Fruit fly (Drosophila melanogaster): ENCODE data around the gene Nprl3.
A peak's percentile ranks its signal among the peaks of the same experiment; 100 is the strongest.

The Nprl3 gene

dm6 chr3L:14025736-14026135, 24.1 kb upstream of the Nprl3 start:
- TF ChIP-seq CG8301 (tag; optimal IDR thresholded peaks at IDR 0.05) (no peak), EcR (GFP tag; optimal IDR thresholded peaks at IDR 0.05) (no peak), CG34367 (tag; optimal IDR thresholded peaks at IDR 0.05) (no peak), fd96Ca (GFP tag; IDR thresholded peaks at IDR 0.05) (no peak), Pif1A (GFP tag; optimal IDR thresholded peaks at IDR 0.05) (no peak)

dm6 chr3L:14006704-14007126, 5.0 kb upstream of the Nprl3 start:
- TF ChIP-seq Pif1B (GFP tag; optimal IDR thresholded peaks at IDR 0.05) = no peak
- TF ChIP-seq Ets98B (GFP tag; IDR thresholded peaks at IDR 0.05) = peak; percentile 15
- TF ChIP-seq CG12605 (GFP tag; IDR thresholded peaks at IDR 0.05) = 0 out of 2 replicates have a peak, but pooled peaks have one; percentile 8
- no peak for TF ChIP-seq rn (GFP tag; IDR thresholded peaks at IDR 0.05)
- no peak for TF ChIP-seq EcR (GFP tag; optimal IDR thresholded peaks at IDR 0.05)
- no peak for TF ChIP-seq CG34367 (tag; optimal IDR thresholded peaks at IDR 0.05)
- TF ChIP-seq CG17806 (tag; optimal IDR thresholded peaks at IDR 0.05) = no peak
- TF ChIP-seq CG10348 (GFP tag; IDR thresholded peaks at IDR 0.05) = no peak
- TF ChIP-seq CG4496 (GFP tag; IDR thresholded peaks at IDR 0.05) = no peak; the same call in 2 of the 3 replicates
- no peak for TF ChIP-seq Snoo (tag; optimal IDR thresholded peaks at IDR 0.05)
- TF ChIP-seq CG9948 (tag; optimal IDR thresholded peaks at IDR 0.05) = no peak

- TF ChIP-seq CG12605 (GFP tag; IDR thresholded peaks at IDR 0.05) = no peak; the same call in 1 of the 2 replicates
- peak; percentile 19; the same call in 1 of the 3 replicates for TF ChIP-seq CG4496 (GFP tag; IDR thresholded peaks at IDR 0.05)
These were observed 4.1 kb upstream of the Nprl3 start for dm6 chr3L:14005627-14006287.

- peak; percentile 96 for TF ChIP-seq CG34367 (tag; optimal IDR thresholded peaks at IDR 0.05)
- peak; percentile 98 for TF ChIP-seq Pif1B (GFP tag; optimal IDR thresholded peaks at IDR 0.05)
- peak; percentile 48 for TF ChIP-seq EcR (GFP tag; optimal IDR thresholded peaks at IDR 0.05)
- TF ChIP-seq fd96Ca (GFP tag; IDR thresholded peaks at IDR 0.05) = peak; percentile 100
- TF ChIP-seq CG4496 (GFP tag; IDR thresholded peaks at IDR 0.05) = peak; percentile 99
- peak; percentile 98 for TF ChIP-seq CG8301 (tag; optimal IDR thresholded peaks at IDR 0.05)
- TF ChIP-seq Pif1A (GFP tag; optimal IDR thresholded peaks at IDR 0.05) = peak; percentile 98
- TF ChIP-seq CG10348 (GFP tag; IDR thresholded peaks at IDR 0.05) = peak; percentile 98
- peak; percentile 96 for TF ChIP-seq Snoo (tag; optimal IDR thresholded peaks at IDR 0.05)
- TF ChIP-seq CG13204 (GFP tag; optimal IDR thresholded peaks at IDR 0.05) = peak; percentile 93
- TF ChIP-seq CG14655 (GFP tag; optimal IDR thresholded peaks at IDR 0.05) = peak; percentile 98
- peak; percentile 97 for TF ChIP-seq CG9948 (tag; optimal IDR thresholded peaks at IDR 0.05)
- peak; percentile 97 for TF ChIP-seq rn (GFP tag; IDR thresholded peaks at IDR 0.05)
- peak; percentile 97 for TF ChIP-seq CG8159 (tag; optimal IDR thresholded peaks at IDR 0.05)
- TF ChIP-seq Ets98B (GFP tag; IDR thresholded peaks at IDR 0.05) = peak; percentile 99
- TF ChIP-seq D1 (tag; optimal IDR thresholded peaks at IDR 0.05) = no peak
- TF ChIP-seq CG17806 (tag; optimal IDR thresholded peaks at IDR 0.05) = peak; percentile 97
- TF ChIP-seq CG12605 (GFP tag; IDR thresholded peaks at IDR 0.05) = peak; percentile 96
- TF ChIP-seq CG15710 (tag; optimal IDR thresholded peaks at IDR 0.05) = peak; percentile 97
- TF ChIP-seq CG32121 (GFP tag; IDR thresholded peaks at IDR 0.05) = peak; percentile 98
- TF ChIP-seq gl (tag; optimal IDR thresholded peaks at IDR 0.05) = peak; percentile 94
These were observed 3.3 kb upstream of the Nprl3 start for dm6 chr3L:14004963-14005458.

- TF ChIP-seq CG12605 (GFP tag; IDR thresholded peaks at IDR 0.05) (peak; percentile 35; the same call in 1 of the 2 replicates), CG4496 (GFP tag; IDR thresholded peaks at IDR 0.05) (peak; percentile 17; the same call in 1 of the 3 replicates), Pif1A (GFP tag; optimal IDR thresholded peaks at IDR 0.05) (no peak), Pif1B (GFP tag; optimal IDR thresholded peaks at IDR 0.05) (no peak), CG13204 (GFP tag; optimal IDR thresholded peaks at IDR 0.05) (peak; percentile 18), CG14655 (GFP tag; optimal IDR thresholded peaks at IDR 0.05) (peak; percentile 17), fd96Ca (GFP tag; IDR thresholded peaks at IDR 0.05) (peak; percentile 56; the same call in 1 of the 3 replicates), CG8159 (tag; optimal IDR thresholded peaks at IDR 0.05) (no peak), Ets98B (GFP tag; IDR thresholded peaks at IDR 0.05) (peak; percentile 55), CG32121 (GFP tag; IDR thresholded peaks at IDR 0.05) (peak; percentile 47; the same call in 1 of the 2 replicates)
These were observed 2.3 kb upstream of the Nprl3 start for dm6 chr3L:14004041-14004407.

- no peak for TF ChIP-seq Pif1B (GFP tag; optimal IDR thresholded peaks at IDR 0.05)
- TF ChIP-seq rn (GFP tag; IDR thresholded peaks at IDR 0.05) = no peak
- peak; percentile 21 for TF ChIP-seq CG15710 (tag; optimal IDR thresholded peaks at IDR 0.05)
- TF ChIP-seq Pif1A (GFP tag; optimal IDR thresholded peaks at IDR 0.05) = no peak
- TF ChIP-seq D1 (tag; optimal IDR thresholded peaks at IDR 0.05) = no peak
- TF ChIP-seq CG10348 (GFP tag; IDR thresholded peaks at IDR 0.05) = no peak
- TF ChIP-seq fd96Ca (GFP tag; IDR thresholded peaks at IDR 0.05) = peak; percentile 34; the same call in 2 of the 3 replicates
- peak; percentile 71; the same call in 2 of the 3 replicates for TF ChIP-seq CG4496 (GFP tag; IDR thresholded peaks at IDR 0.05)
- no peak for TF ChIP-seq CG8159 (tag; optimal IDR thresholded peaks at IDR 0.05)
- peak; percentile 43 for TF ChIP-seq CG34367 (tag; optimal IDR thresholded peaks at IDR 0.05)
- TF ChIP-seq CG17806 (tag; optimal IDR thresholded peaks at IDR 0.05) = no peak
- no peak for TF ChIP-seq CG14655 (GFP tag; optimal IDR thresholded peaks at IDR 0.05)
- TF ChIP-seq CG13204 (GFP tag; optimal IDR thresholded peaks at IDR 0.05) = no peak
- TF ChIP-seq Ets98B (GFP tag; IDR thresholded peaks at IDR 0.05) = no peak; the same call in 1 of the 2 replicates
- TF ChIP-seq CG12605 (GFP tag; IDR thresholded peaks at IDR 0.05) = no peak; the same call in 1 of the 2 replicates
- peak; percentile 21 for TF ChIP-seq CG8301 (tag; optimal IDR thresholded peaks at IDR 0.05)
- no peak for TF ChIP-seq EcR (GFP tag; optimal IDR thresholded peaks at IDR 0.05)
- TF ChIP-seq Snoo (tag; optimal IDR thresholded peaks at IDR 0.05) = no peak
- no peak for TF ChIP-seq CG9948 (tag; optimal IDR thresholded peaks at IDR 0.05)
- no peak for TF ChIP-seq CG32121 (GFP tag; IDR thresholded peaks at IDR 0.05)
- peak; percentile 11 for TF ChIP-seq gl (tag; optimal IDR thresholded peaks at IDR 0.05)
These were observed 1.8 kb upstream of the Nprl3 start for dm6 chr3L:14003297-14004040.

Measured in whole organism, pupa.